Fruit fly (Drosophila melanogaster): Measurements from ENCODE around the gene Cp190.

The Cp190 gene

DNA sequence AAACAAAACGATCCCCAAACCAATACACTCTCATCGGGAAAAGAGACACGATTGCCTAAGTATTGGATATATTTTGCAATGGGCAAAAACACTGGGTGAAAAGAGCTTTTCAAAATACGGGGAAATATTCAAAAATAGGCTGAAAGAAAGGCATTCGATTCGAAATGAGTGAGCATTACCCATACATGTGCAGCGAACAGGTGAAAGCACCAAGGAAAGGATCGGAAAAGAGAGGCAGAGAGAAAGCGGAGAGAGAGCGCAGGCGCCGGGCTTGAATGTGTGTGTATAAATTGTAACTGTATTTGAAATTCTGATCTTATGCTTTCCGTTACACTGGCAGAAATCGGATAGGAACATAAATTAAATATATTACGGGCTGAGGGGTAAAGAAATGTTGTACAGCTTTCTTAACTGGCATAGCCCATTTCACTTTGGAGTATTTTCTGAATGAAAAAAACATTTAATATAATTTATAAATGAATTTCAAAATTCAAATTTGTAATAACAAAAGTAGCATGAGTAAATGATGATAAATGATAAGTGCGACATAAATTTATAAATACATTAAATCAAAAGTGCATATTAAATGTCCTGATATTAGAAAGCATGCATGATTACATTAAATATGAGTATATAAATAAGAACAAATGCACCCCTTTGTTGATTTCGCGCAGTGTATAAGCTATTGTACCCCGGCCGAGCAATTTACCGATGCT, 5.7 kb upstream of the Cp190 start (continued):
- TF ChIP-seq Blimp-1 (GFP tag; optimal IDR thresholded peaks at IDR 0.05) (peak; percentile 50), CG32006 (GFP tag; optimal IDR thresholded peaks at IDR 0.05) (peak; percentile 78), Gug (GFP tag; IDR thresholded peaks at IDR 0.05) (peak; percentile 30; the same call in 1 of the 2 replicates), CG7368 (GFP tag; optimal IDR thresholded peaks at IDR 0.05) (peak; percentile 27), CG10631 (GFP tag; optimal IDR thresholded peaks at IDR 0.05) (peak; percentile 69), CG31627 (GFP tag; optimal IDR thresholded peaks at IDR 0.05) (peak; percentile 48), CG15336 (GFP tag; IDR thresholded peaks at IDR 0.05) (peak; percentile 54; the same call in 1 of the 2 replicates), svp (GFP tag) (peak; percentile 93), net (GFP tag; optimal IDR thresholded peaks at IDR 0.05) (peak; percentile 52), CG8319 (GFP tag; optimal IDR thresholded peaks at IDR 0.05) (peak; percentile 54), spab (GFP tag; optimal IDR thresholded peaks at IDR 0.05) (peak; percentile 4), CG3919 (GFP tag; optimal IDR thresholded peaks at IDR 0.05) (peak; percentile 60), CG6276 (GFP tag; optimal IDR thresholded peaks at IDR 0.05) (peak; percentile 67), fd85E (GFP tag; optimal IDR thresholded peaks at IDR 0.05) (no peak), cyc (GFP tag; optimal IDR thresholded peaks at IDR 0.05) (peak; percentile 72), CG4318 (GFP tag; optimal IDR thresholded peaks at IDR 0.05) (peak; percentile 33), CG8119 (GFP tag; IDR thresholded peaks at IDR 0.05) (peak; percentile 58), CG11762 (GFP tag; optimal IDR thresholded peaks at IDR 0.05; ENCODE audit: insufficient read depth) (peak; percentile 9), CG16779 (tag; optimal IDR thresholded peaks at IDR 0.05) (no peak), CG6792 (GFP tag; optimal IDR thresholded peaks at IDR 0.05) (peak; percentile 63), acj6 (GFP tag; optimal IDR thresholded peaks at IDR 0.05) (peak; percentile 78), CG9139 (GFP tag; optimal IDR thresholded peaks at IDR 0.05) (no peak), Hr38 (GFP tag; optimal IDR thresholded peaks at IDR 0.05) (no peak), salr (GFP tag; optimal IDR thresholded peaks at IDR 0.05) (peak in 1 of 2 experiments; percentile 78), CG8632 (GFP tag; optimal IDR thresholded peaks at IDR 0.05) (peak; percentile 66), Lpt (GFP tag; optimal IDR thresholded peaks at IDR 0.05) (peak; percentile 5), achi (GFP tag; optimal IDR thresholded peaks at IDR 0.05) (peak; percentile 63), fd59A (GFP tag; optimal IDR thresholded peaks at IDR 0.05) (no peak)

DNA sequence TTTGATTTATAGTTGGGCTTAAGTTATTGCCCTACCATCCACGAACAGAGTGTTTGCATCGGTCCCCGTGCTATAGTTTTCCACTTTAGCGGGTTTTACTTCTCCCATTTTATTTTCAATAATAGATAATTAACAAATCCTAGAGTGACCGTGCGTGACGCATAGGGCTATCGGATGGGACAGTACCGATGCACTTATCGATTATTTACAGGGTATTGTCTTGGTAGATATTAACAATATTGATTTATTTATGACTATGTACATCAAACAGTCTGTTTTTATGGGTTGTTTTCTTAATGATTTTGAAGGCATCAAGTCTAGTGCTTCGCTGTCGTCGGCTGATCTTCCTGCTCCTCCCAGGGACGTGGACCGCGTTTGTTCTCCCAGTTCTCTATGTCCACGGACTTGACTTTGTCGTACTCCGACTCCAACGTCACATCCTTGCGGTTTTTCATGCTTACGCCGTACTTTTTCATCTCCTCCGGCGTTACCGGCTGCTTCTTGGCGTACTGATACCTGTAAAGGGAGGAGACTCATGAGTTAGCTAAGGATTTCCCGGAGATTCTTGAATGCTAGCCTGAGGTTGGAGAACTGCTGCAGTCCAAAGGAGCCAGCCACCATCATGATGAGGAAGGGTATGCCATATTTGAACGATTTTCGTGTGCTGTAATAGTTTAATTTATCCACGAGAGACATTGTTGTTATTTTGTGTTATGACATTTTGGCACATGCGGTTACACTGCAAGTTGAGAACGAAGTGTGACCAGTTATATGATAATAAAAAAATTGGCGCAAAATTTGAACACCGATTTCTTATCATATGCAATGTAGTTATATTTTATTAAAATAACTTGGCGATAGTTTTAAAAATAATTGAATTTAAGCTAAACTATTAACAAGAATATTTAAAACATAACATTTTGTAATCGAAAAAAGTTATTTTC, 3.2 kb upstream of the Cp190 start, which contains the start of the genes MRG15 and Tm1:
TSS of gene MRG15 (minus strand) at position 184 of the 944 bp plus-strand sequence.
TSS of gene Tm1 (plus strand) at position 295 of the 944 bp plus-strand sequence.
- TF ChIP-seq svp (GFP tag) (peak; percentile 10), Hr38 (GFP tag; optimal IDR thresholded peaks at IDR 0.05) (no peak), vri (GFP tag; optimal IDR thresholded peaks at IDR 0.05) (peak; percentile 57), Eip78C (GFP tag) (peak; percentile 56), Hr39 (GFP tag; optimal IDR thresholded peaks at IDR 0.05) (peak; percentile 1), Eip93F (GFP tag; optimal IDR thresholded peaks at IDR 0.05) (no peak), CG34406 (GFP tag; optimal IDR thresholded peaks at IDR 0.05) (no peak), Met (GFP tag; optimal IDR thresholded peaks at IDR 0.05) (no peak), cyc (GFP tag; optimal IDR thresholded peaks at IDR 0.05) (no peak), CG10631 (GFP tag; optimal IDR thresholded peaks at IDR 0.05) (no peak), Lpt (GFP tag; optimal IDR thresholded peaks at IDR 0.05) (no peak), CG8319 (GFP tag; optimal IDR thresholded peaks at IDR 0.05) (no peak), fkh (GFP tag; optimal IDR thresholded peaks at IDR 0.05) (peak; percentile 31), dsx (GFP tag; optimal IDR thresholded peaks at IDR 0.05; ENCODE audit: poor library complexity, severe bottlenecking) (peak; percentile 91), Sox14 (GFP tag; optimal IDR thresholded peaks at IDR 0.05) (peak; percentile 10)

Data from whole organism, prepupa.